Fruit fly (Drosophila melanogaster): ENCODE data around the gene CG10621.

DNA sequence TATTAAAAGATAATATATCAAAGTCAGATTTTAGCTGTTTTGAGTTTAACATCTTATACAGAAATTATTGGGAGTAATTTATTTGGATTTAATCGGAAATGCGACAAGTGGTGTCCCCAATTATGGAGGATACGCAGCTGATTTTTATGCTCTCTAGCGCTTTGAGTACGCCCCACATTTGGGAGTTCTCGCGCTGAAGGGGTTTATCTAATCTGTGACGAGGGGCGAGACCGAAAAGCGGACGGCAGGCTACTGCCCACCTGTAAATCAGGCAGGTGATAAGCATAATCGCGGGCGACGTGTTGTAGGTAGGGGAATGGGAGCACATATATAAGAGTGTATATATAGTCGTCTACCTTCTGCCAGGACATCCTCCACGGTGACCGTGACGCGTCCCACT is 13.7 kb upstream of the CG10621 start:
- TF ChIP-seq psq (GFP tag; optimal IDR thresholded peaks at IDR 0.05) (no peak), fru (GFP tag; optimal IDR thresholded peaks at IDR 0.05) (no peak), Vsx2 (GFP tag; optimal IDR thresholded peaks at IDR 0.05; ENCODE audit: partially characterized antibody) (no peak), br (GFP tag; optimal IDR thresholded peaks at IDR 0.05) (no peak)
